Worm (Caenorhabditis elegans) whole organism, late embryonic: ENCODE data around the gene mtm-5.

ENCODE experiments used
- C08G9.2 ChIP-seq: sonication (generic microtip); optimal IDR thresholded peaks from 2 replicates; lab custom pipeline; 2016; ENCODE audit warnings: mild to moderate bottlenecking, missing genetic modification characterization, moderate library complexity, missing compliant biosample characterization
- C38D4.7 ChIP-seq: fragments of 200-800 bp; sonication (Bioruptor generic); optimal IDR thresholded peaks from 2 replicates; lab custom pipeline; 2018; ENCODE audit warnings: mild to moderate bottlenecking, missing genetic modification characterization, moderate library complexity, missing compliant biosample characterization
- F13H6.1 ChIP-seq: sonication (generic microtip); optimal IDR thresholded peaks from 2 replicates; lab custom pipeline; 2016; ENCODE audit warnings: missing genetic modification characterization, missing compliant biosample characterization
- K02D7.2 ChIP-seq: sonication (generic microtip); optimal IDR thresholded peaks from 2 replicates; lab custom pipeline; 2017; ENCODE audit warnings: mild to moderate bottlenecking, missing genetic modification characterization, missing compliant biosample characterization
- T23F11.4 ChIP-seq: fragments of 200-800 bp; sonication (Bioruptor generic); optimal IDR thresholded peaks from 2 replicates; lab custom pipeline; 2018; ENCODE audit warnings: mild to moderate bottlenecking, missing genetic modification characterization, missing compliant biosample characterization
- ceh-14 ChIP-seq: sonication (generic microtip); optimal IDR thresholded peaks from 2 replicates; lab custom pipeline; 2016; ENCODE audit warnings: missing genotype, missing genetic modification characterization, missing compliant biosample characterization
- ceh-18 ChIP-seq: sonication (generic microtip); optimal IDR thresholded peaks from 2 replicates; lab custom pipeline; 2016; ENCODE audit warnings: missing genetic modification characterization, missing compliant biosample characterization
- ceh-19 ChIP-seq: fragments of 200-800 bp; sonication (Bioruptor generic); optimal IDR thresholded peaks from 2 replicates; lab custom pipeline; 2018; ENCODE audit warnings: mild to moderate bottlenecking, missing genetic modification characterization, missing compliant biosample characterization
- ceh-2 ChIP-seq: sonication (generic microtip); optimal IDR thresholded peaks from 2 replicates; lab custom pipeline; 2016; ENCODE audit warnings: missing genotype, missing genetic modification characterization, missing compliant biosample characterization
- ceh-22 ChIP-seq: sonication (generic microtip); optimal IDR thresholded peaks from 2 replicates; lab custom pipeline; 2017; ENCODE audit warnings: missing biosample characterization, missing genetic modification characterization
- ceh-30 ChIP-seq: fragments of 150-350 bp; optimal IDR thresholded peaks from 2 replicates; lab custom pipeline; 2014; ENCODE audit warnings: missing biosample characterization, missing genetic modification characterization
- ceh-31 ChIP-seq: sonication (generic microtip); optimal IDR thresholded peaks from 2 replicates; lab custom pipeline; 2016; ENCODE audit warnings: missing genetic modification characterization, missing compliant biosample characterization
- ceh-34 ChIP-seq: sonication (generic microtip); optimal IDR thresholded peaks from 2 replicates; lab custom pipeline; 2016; ENCODE audit warnings: mild to moderate bottlenecking, missing genetic modification characterization, missing compliant biosample characterization
- ceh-48 ChIP-seq: sonication (generic microtip); optimal IDR thresholded peaks from 2 replicates; lab custom pipeline; 2016; ENCODE audit warnings: missing genetic modification characterization, inconsistent platforms, missing compliant biosample characterization
- ceh-6 ChIP-seq: fragments of 200-800 bp; sonication (Bioruptor generic); optimal IDR thresholded peaks from 2 replicates; lab custom pipeline; 2018; ENCODE audit warnings: mild to moderate bottlenecking, missing genetic modification characterization, missing compliant biosample characterization
- dmd-4 ChIP-seq: sonication (generic microtip); optimal IDR thresholded peaks from 2 replicates; lab custom pipeline; 2016; ENCODE audit warnings: borderline replicate concordance, missing genetic modification characterization, missing compliant biosample characterization
- dve-1 ChIP-seq: sonication (generic microtip); optimal IDR thresholded peaks from 2 replicates; lab custom pipeline; 2017; ENCODE audit warnings: antibody characterized with exemption, mild to moderate bottlenecking, missing genetic modification characterization, missing compliant biosample characterization
- eyg-1 ChIP-seq: sonication (generic microtip); optimal IDR thresholded peaks from 2 replicates; lab custom pipeline; 2016; ENCODE audit warnings: missing genotype, missing genetic modification characterization, missing compliant biosample characterization
- fkh-6 ChIP-seq: sonication (generic microtip); optimal IDR thresholded peaks from 2 replicates; lab custom pipeline; 2016; ENCODE audit warnings: missing genetic modification characterization, missing compliant biosample characterization
- hlh-15 ChIP-seq: sonication (generic microtip); optimal IDR thresholded peaks from 2 replicates; lab custom pipeline; 2016; ENCODE audit warnings: missing genetic modification characterization, missing compliant biosample characterization
- hlh-30 ChIP-seq: sonication (generic microtip); optimal IDR thresholded peaks from 2 replicates; lab custom pipeline; 2017; ENCODE audit warnings: antibody characterized with exemption, missing genetic modification characterization, missing compliant biosample characterization; ENCODE audit not compliant: insufficient read depth
- hlh-8 ChIP-seq: sonication (generic microtip); optimal IDR thresholded peaks from 2 replicates; lab custom pipeline; 2016; ENCODE audit warnings: missing genotype, missing genetic modification characterization, missing compliant biosample characterization
- madf-2 ChIP-seq: sonication (generic microtip); optimal IDR thresholded peaks from 2 replicates; lab custom pipeline; 2017; ENCODE audit warnings: missing genetic modification characterization, missing compliant biosample characterization
- nfya-1 ChIP-seq: sonication (generic microtip); optimal IDR thresholded peaks from 2 replicates; lab custom pipeline; 2017; ENCODE audit warnings: missing genetic modification characterization, mild to moderate bottlenecking, missing compliant biosample characterization, antibody characterized with exemption, moderate library complexity
- nhr-232 ChIP-seq: sonication (generic microtip); optimal IDR thresholded peaks from 2 replicates; lab custom pipeline; 2016; ENCODE audit warnings: missing genetic modification characterization, missing compliant biosample characterization
- odd-2 ChIP-seq: sonication (generic microtip); optimal IDR thresholded peaks from 2 replicates; lab custom pipeline; 2017; ENCODE audit warnings: antibody characterized with exemption, mild to moderate bottlenecking, missing genetic modification characterization, missing compliant biosample characterization
- pat-9 ChIP-seq: fragments of 200-800 bp; sonication (Bioruptor generic); optimal IDR thresholded peaks from 2 replicates; lab custom pipeline; 2018; ENCODE audit warnings: mild to moderate bottlenecking, missing genetic modification characterization, moderate library complexity, missing compliant biosample characterization
- pax-1 ChIP-seq: fragments of 150-350 bp; optimal IDR thresholded peaks from 2 replicates; lab custom pipeline; 2014; ENCODE audit warnings: missing biosample characterization, missing genetic modification characterization
- pqm-1 ChIP-seq: sonication (generic microtip); optimal IDR thresholded peaks from 2 replicates; lab custom pipeline; 2016; ENCODE audit warnings: missing genetic modification characterization, missing compliant biosample characterization
- ref-2 ChIP-seq: sonication (generic microtip); optimal IDR thresholded peaks from 2 replicates; lab custom pipeline; 2016; ENCODE audit warnings: missing genetic modification characterization, missing compliant biosample characterization
- sdc-2 ChIP-seq: sonication (generic microtip); optimal IDR thresholded peaks from 2 replicates; lab custom pipeline; 2016; ENCODE audit warnings: missing genotype, missing genetic modification characterization, missing compliant biosample characterization
- sox-4 ChIP-seq: sonication (generic microtip); optimal IDR thresholded peaks from 2 replicates; lab custom pipeline; 2017; ENCODE audit warnings: mild to moderate bottlenecking, missing genetic modification characterization, inconsistent platforms, missing compliant biosample characterization
- syd-9 ChIP-seq: sonication (generic microtip); optimal IDR thresholded peaks from 2 replicates; lab custom pipeline; 2016; ENCODE audit warnings: mild to moderate bottlenecking, missing genetic modification characterization, moderate library complexity, missing compliant biosample characterization
- tbx-2 ChIP-seq: sonication (generic microtip); optimal IDR thresholded peaks from 2 replicates; lab custom pipeline; 2016; ENCODE audit warnings: missing genetic modification characterization, missing compliant biosample characterization
- ttx-3 ChIP-seq: sonication (generic microtip); optimal IDR thresholded peaks from 2 replicates; lab custom pipeline; 2016; ENCODE audit warnings: missing genetic modification reagents, missing genetic modification characterization, missing compliant biosample characterization
- unc-3 ChIP-seq, 2 experiments: fragments of 200-800 bp in 1 of 2; sonication (Bioruptor generic) in 1 of 2; sonication (generic microtip) in 1 of 2; conservative IDR thresholded peaks in 1 of 2; optimal IDR thresholded peaks in 1 of 2; 2 replicates each; pipeline versions ENCODE4 v1.3.6 to Lab custom; 2016 to 2022; ENCODE audit warnings: missing compliant biosample characterization in 2 of 2, missing genetic modification characterization in 2 of 2, missing genetic modification reagents in 1 of 2
- unc-42 ChIP-seq: sonication (generic microtip); optimal IDR thresholded peaks from 2 replicates; lab custom pipeline; 2016; ENCODE audit warnings: missing genotype, missing genetic modification characterization, missing compliant biosample characterization
- zip-5 ChIP-seq: sonication (generic microtip); optimal IDR thresholded peaks from 2 replicates; lab custom pipeline; 2016; ENCODE audit warnings: missing genetic modification characterization, missing compliant biosample characterization
- ztf-16 ChIP-seq: sonication (generic microtip); optimal IDR thresholded peaks from 2 replicates; lab custom pipeline; 2017; ENCODE audit warnings: missing genetic modification characterization, missing compliant biosample characterization

mtm-5 gene

DNA sequence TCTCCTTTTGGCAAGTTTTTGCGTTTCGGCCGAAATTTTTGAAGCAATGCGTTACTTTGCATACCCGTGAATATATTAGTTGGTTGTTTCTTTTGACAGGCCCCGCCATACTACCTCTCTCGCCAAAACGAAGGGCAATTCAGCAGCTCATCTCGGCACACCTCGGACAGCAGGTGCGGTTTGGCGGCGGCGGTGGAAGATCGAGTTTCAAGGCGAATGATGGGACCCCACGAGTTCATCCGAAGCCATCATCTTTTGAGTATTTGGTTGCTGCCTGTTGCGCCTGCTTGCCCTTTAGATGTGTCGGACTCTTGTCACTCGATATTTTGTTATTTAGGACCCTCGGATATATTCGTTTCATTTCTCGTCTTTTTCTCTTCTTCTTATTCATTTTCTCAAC lies 34.9 kb downstream of the mtm-5 start:
- TF ChIP-seq ceh-18 (tag; lab: Kevin White, UChicago) (peak; percentile 1), ceh-34 (peak; percentile 88), ceh-30 (tag; lab: Kevin White, UChicago) (no peak), ceh-19 (peak; percentile 5)
- TF ChIP-seq, all 69 proteins: peak for 3

DNA sequence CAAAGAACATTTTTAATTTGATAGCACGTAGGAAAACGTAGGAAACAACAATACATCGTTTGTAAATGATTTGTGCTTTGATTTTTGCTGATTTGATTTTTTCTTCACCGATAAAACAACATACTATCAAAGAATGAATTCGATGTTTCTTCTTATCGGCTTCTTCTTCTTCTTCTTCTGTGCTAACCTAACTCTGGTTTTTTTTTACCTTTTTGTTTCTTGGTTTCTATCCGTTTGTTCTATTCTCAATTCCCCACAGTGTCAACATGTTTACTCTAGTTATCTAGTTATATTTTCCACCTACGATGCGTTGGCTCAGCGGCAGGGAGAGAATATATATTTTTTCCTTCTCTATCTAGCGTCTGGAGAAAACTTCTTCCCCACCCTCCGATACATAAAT lies 35.4 kb downstream of the mtm-5 start:
- TF ChIP-seq ref-2 (tag; lab: Kevin White, UChicago), result no peak
- no peak for TF ChIP-seq eyg-1 (tag; lab: Kevin White, UChicago)
- TF ChIP-seq pqm-1 (tag; lab: Kevin White, UChicago), result no peak
- TF ChIP-seq ceh-14 (tag; lab: Kevin White, UChicago), result no peak
- no peak for TF ChIP-seq hlh-8
- TF ChIP-seq ztf-16 (tag; lab: Kevin White, UChicago), result no peak
- no peak for TF ChIP-seq odd-2
- no peak for TF ChIP-seq ceh-2 (tag; lab: Kevin White, UChicago)
- TF ChIP-seq ceh-19, result no peak
- no peak for TF ChIP-seq hlh-30
- TF ChIP-seq, all 69 proteins: peak for 0

DNA sequence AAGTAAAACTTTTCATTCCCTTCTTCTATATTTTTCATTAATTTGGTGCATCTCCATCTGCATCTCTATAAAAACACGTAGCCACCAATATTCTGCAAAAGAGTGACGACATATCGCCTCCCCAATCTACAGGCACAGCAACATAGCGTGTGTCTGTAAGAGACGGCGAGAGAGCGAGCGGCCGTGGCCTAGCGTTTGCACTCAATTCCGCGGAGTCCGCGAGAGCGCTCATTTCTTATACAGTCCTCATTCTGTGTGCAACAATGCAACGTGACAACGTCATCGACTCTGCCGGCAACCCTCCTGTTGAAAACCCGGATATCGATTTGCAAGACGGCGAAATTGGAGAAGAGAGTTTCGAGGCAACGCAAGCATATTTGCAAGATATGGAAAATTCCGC lies 37.6 kb downstream of the mtm-5 start, which contains the start of gene H28G03.2:
Gene H28G03.2, plus strand, starts transcription at position 200 of the 400 bp plus-strand sequence.
- TF ChIP-seq madf-2 (tag; lab: Kevin White, UChicago) (no peak), nhr-232 (tag; lab: Kevin White, UChicago) (no peak), sdc-2 (tag; lab: Kevin White, UChicago) (peak; percentile 17), T23F11.4 (no peak), ceh-6 (GFP tag; lab: Kevin White, UChicago) (no peak), ceh-31 (tag; lab: Kevin White, UChicago) (peak; percentile 85), ref-2 (tag; lab: Kevin White, UChicago) (peak; percentile 33), ceh-48 (tag; lab: Kevin White, UChicago) (no peak), fkh-6 (tag; lab: Kevin White, UChicago) (peak; percentile 59), dve-1 (no peak), unc-42 (no peak), ceh-2 (tag; lab: Kevin White, UChicago) (peak; percentile 57), tbx-2 (tag; lab: Kevin White, UChicago) (peak; percentile 77), hlh-30 (no peak), odd-2 (no peak), nfya-1 (no peak), ceh-14 (tag; lab: Kevin White, UChicago) (peak; percentile 22), zip-5 (tag; lab: Kevin White, UChicago) (no peak), F13H6.1 (tag; lab: Kevin White, UChicago) (no peak), ceh-30 (tag; lab: Kevin White, UChicago) (no peak), C08G9.2 (tag; lab: Kevin White, UChicago) (peak; percentile 58)

DNA sequence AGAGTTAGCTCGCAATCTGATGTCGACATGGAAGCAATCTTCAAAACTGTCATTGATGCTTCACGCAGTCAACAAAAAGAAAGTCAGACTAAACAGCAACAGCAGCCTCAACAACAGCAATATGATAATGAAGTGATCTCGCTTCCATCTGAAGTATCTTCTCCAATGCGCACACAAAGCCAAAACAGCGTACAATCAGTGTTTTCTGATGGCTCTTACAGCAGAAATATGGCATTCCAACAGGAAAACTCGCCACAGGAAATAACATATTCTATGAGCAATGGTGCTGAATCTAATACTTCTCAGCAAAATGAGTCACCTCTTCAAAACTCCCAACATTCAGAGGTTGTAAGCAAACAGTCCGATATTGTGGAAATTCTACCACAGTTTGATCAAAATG lies 40.3 kb downstream of the mtm-5 start:
- TF ChIP-seq ceh-19 (no peak), unc-3 (GFP tag; conservative IDR thresholded peaks at IDR 0.05; lab: Robert Waterston, UW) (no peak), unc-3 (tag; optimal IDR thresholded peaks at IDR 0.05; lab: Kevin White, UChicago) (no peak), syd-9 (tag; lab: Kevin White, UChicago) (no peak), ref-2 (tag; lab: Kevin White, UChicago) (no peak), ceh-30 (tag; lab: Kevin White, UChicago) (no peak), dmd-4 (tag; lab: Kevin White, UChicago) (no peak), odd-2 (no peak), K02D7.2 (tag; lab: Kevin White, UChicago) (no peak), ceh-22 (no peak), nfya-1 (no peak), hlh-15 (tag; lab: Kevin White, UChicago) (no peak), ceh-6 (GFP tag; lab: Kevin White, UChicago) (no peak)

DNA sequence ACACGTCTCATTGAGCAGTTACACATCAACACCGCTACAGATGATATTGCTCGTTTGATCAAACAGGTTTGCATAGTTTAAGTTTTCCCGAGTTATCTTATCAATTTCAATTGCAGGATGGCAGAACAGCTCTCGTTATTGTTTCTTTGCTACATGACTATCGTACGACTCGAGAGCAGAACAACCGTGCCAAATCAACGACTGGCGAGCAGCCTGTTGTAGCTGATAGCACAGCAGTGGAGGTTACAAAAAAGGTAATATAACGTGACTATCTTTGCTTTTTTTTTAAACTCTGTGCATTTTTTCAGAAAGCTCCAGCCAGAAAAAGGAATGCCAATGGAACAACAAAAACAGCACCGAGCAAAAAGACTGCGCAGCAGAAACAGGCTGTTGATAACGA lies 40.8 kb downstream of the mtm-5 start:
- TF ChIP-seq ttx-3 (tag; lab: Kevin White, UChicago) (no peak), pax-1 (tag; lab: Kevin White, UChicago) (no peak), T23F11.4 (no peak), hlh-15 (tag; lab: Kevin White, UChicago) (no peak), ceh-30 (tag; lab: Kevin White, UChicago) (no peak), sox-4 (tag; lab: Kevin White, UChicago) (no peak), pat-9 (tag; lab: Kevin White, UChicago) (no peak), ceh-34 (no peak), C38D4.7 (GFP tag; lab: Kevin White, UChicago) (no peak), tbx-2 (tag; lab: Kevin White, UChicago) (no peak)
- TF ChIP-seq, all 69 proteins: peak for 0
